Worm (Caenorhabditis elegans) whole organism, early embryonic: Measurements from ENCODE around the gene F31A3.5.

Experiments
- B0310.2 ChIP-seq: sonication (generic microtip); optimal IDR thresholded peaks from 2 replicates; lab custom pipeline; 2016; ENCODE audit warnings: mild to moderate bottlenecking, missing genetic modification characterization, missing compliant biosample characterization
- F13C5.2 ChIP-seq: sonication (generic microtip); optimal IDR thresholded peaks from 2 replicates; lab custom pipeline; 2017; ENCODE audit warnings: mild to moderate bottlenecking, missing genetic modification characterization, inconsistent platforms, missing compliant biosample characterization
- aly-1 ChIP-seq: sonication (generic microtip); optimal IDR thresholded peaks from 2 replicates; lab custom pipeline; 2016; ENCODE audit warnings: missing genetic modification characterization, missing compliant biosample characterization
- ama-1 ChIP-seq: fragments of 150-350 bp; optimal IDR thresholded peaks from 2 replicates; lab custom pipeline; 2014
- ceh-13 ChIP-seq: fragments of 200-800 bp; sonication (Bioruptor generic); optimal IDR thresholded peaks from 2 replicates; lab custom pipeline; 2018; ENCODE audit warnings: mild to moderate bottlenecking, missing genetic modification characterization, missing compliant biosample characterization
- ceh-36 ChIP-seq: sonication (generic microtip); optimal IDR thresholded peaks from 2 replicates; lab custom pipeline; 2016; ENCODE audit warnings: missing genetic modification characterization, inconsistent platforms, missing compliant biosample characterization
- ets-7 ChIP-seq: sonication (generic microtip); optimal IDR thresholded peaks from 2 replicates; lab custom pipeline; 2016; ENCODE audit warnings: missing genotype, missing genetic modification characterization, missing compliant biosample characterization
- hmg-4 ChIP-seq: fragments of 200-800 bp; sonication (Bioruptor generic); optimal IDR thresholded peaks from 2 replicates; lab custom pipeline; 2018; ENCODE audit warnings: mild to moderate bottlenecking, missing genetic modification characterization, missing compliant biosample characterization
- hnd-1 ChIP-seq: sonication (generic microtip); optimal IDR thresholded peaks from 2 replicates; lab custom pipeline; 2016; ENCODE audit warnings: missing genetic modification characterization, missing compliant biosample characterization
- scrt-1 ChIP-seq: fragments of 200-800 bp; sonication (Bioruptor generic); IDR thresholded peaks from 2 replicates; pipeline ENCODE4 v1.3.6; 2022; ENCODE audit warnings: missing genetic modification characterization, missing compliant biosample characterization
- sea-1 ChIP-seq: fragments of 200-800 bp; sonication (Bioruptor generic); conservative IDR thresholded peaks from 2 replicates; pipeline ENCODE4 v1.3.6; 2022; ENCODE audit warnings: missing genetic modification characterization, missing compliant biosample characterization
- tbx-11 ChIP-seq: fragments of 200-800 bp; sonication (Bioruptor generic); IDR thresholded peaks from 2 replicates; pipeline ENCODE4 v1.3.6; 2022; ENCODE audit warnings: missing genetic modification characterization, missing compliant biosample characterization
- tbx-37 ChIP-seq: fragments of 200-800 bp; sonication (Bioruptor generic); conservative IDR thresholded peaks from 2 replicates; pipeline ENCODE4 v1.3.6; 2022; ENCODE audit warnings: missing genetic modification reagents, missing genetic modification characterization, missing compliant biosample characterization
- tra-4 ChIP-seq: sonication (generic microtip); optimal IDR thresholded peaks from 2 replicates; lab custom pipeline; 2017; ENCODE audit warnings: missing genetic modification characterization, missing compliant biosample characterization

DNA sequence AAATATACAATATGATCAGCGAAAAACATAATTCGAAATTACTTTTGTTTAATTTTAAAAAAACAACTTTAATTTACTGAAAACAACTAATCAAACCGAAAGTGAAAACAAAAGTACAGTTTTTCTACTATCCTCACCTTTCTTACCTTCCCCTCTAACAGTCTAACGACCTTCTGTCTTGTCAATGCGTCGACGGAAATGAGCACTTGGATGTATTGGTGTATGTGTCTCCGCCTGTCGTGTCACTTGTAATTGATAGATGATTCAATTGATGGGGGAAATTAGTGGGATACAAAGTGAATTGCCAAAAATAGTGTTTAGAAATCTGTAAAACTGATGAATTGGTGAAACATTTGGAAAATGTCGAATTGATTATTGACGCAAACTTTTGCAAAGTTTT, at the start of gene F31A3.5:
- TF ChIP-seq ceh-36 (tag; lab: Kevin White, UChicago) (no peak), aly-1 (tag; lab: Kevin White, UChicago) (no peak), ama-1 (no peak), tbx-11 (GFP tag; lab: Robert Waterston, UW) (no peak), sea-1 (GFP tag; lab: Robert Waterston, UW) (no peak), hnd-1 (tag; lab: Kevin White, UChicago) (no peak), B0310.2 (tag; lab: Kevin White, UChicago) (no peak), tra-4 (tag; lab: Kevin White, UChicago) (no peak), tbx-37 (no peak), ets-7 (tag; lab: Kevin White, UChicago) (no peak), ceh-13 (GFP tag; lab: Kevin White, UChicago) (no peak), F13C5.2 (tag; lab: Kevin White, UChicago) (no peak), hmg-4 (GFP tag; lab: Kevin White, UChicago) (no peak), scrt-1 (GFP tag; lab: Robert Waterston, UW) (no peak)
